Worm (Caenorhabditis elegans) whole organism, L4 larva: Measurements from ENCODE around the gene ulp-1.

Experiments
- F26F4.8 ChIP-seq: fragments of 200-800 bp; sonication (Bioruptor generic); conservative IDR thresholded peaks from 2 replicates; pipeline ENCODE4 v1.3.6; 2022; ENCODE audit warnings: missing genetic modification characterization, missing compliant biosample characterization
- F37D6.2 ChIP-seq: sonication (generic microtip); optimal IDR thresholded peaks from 2 replicates; lab custom pipeline; 2016; ENCODE audit warnings: mild to moderate bottlenecking, missing genetic modification characterization, missing compliant biosample characterization
- F44E2.7 ChIP-seq: fragments of 200-800 bp; sonication (Bioruptor generic); IDR thresholded peaks from 2 replicates; pipeline ENCODE4 v2.1.2; 2022; ENCODE audit warnings: missing genetic modification characterization, missing compliant biosample characterization
- R02D3.7 ChIP-seq: fragments of 150-350 bp; sonication (generic microtip); optimal IDR thresholded peaks from 3 replicates; lab custom pipeline; 2014; ENCODE audit warnings: missing biosample characterization, missing genetic modification characterization
- T20F7.1 ChIP-seq: fragments of 200-800 bp; sonication (Bioruptor generic); optimal IDR thresholded peaks from 2 replicates; lab custom pipeline; 2018; ENCODE audit warnings: mild to moderate bottlenecking, missing genetic modification characterization, missing compliant biosample characterization
- T26A8.4 ChIP-seq: fragments of 200-800 bp; sonication (Bioruptor generic); IDR thresholded peaks from 2 replicates; pipeline ENCODE4 v1.3.6; 2022; ENCODE audit warnings: missing genetic modification characterization, missing compliant biosample characterization
- Y48G9A.11 ChIP-seq: fragments of 200-800 bp; sonication (Bioruptor generic); IDR thresholded peaks from 2 replicates; pipeline ENCODE4 v1.3.6; 2022; ENCODE audit warnings: missing genetic modification reagents, missing genetic modification characterization, missing compliant biosample characterization
- Y5F2A.4 ChIP-seq: fragments of 200-800 bp; sonication (Bioruptor generic); optimal IDR thresholded peaks from 2 replicates; lab custom pipeline; 2018; ENCODE audit warnings: mild to moderate bottlenecking, missing genetic modification characterization, missing compliant biosample characterization
- Y75B8A.6 ChIP-seq: fragments of 200-800 bp; sonication (Bioruptor generic); IDR thresholded peaks from 2 replicates; pipeline ENCODE4 v1.3.6; 2022; ENCODE audit warnings: missing genetic modification reagents, missing genetic modification characterization, missing compliant biosample characterization
- ZK337.2 ChIP-seq: fragments of 200-800 bp; sonication (Bioruptor generic); IDR thresholded peaks from 2 replicates; pipeline ENCODE4 v1.3.6; 2022; ENCODE audit warnings: missing genetic modification reagents, missing genetic modification characterization, missing compliant biosample characterization
- ZK546.5 ChIP-seq, 2 experiments: sonication (generic microtip); optimal IDR thresholded peaks; 2 replicates each; lab custom pipeline; 2017; ENCODE audit warnings: missing biosample characterization in 2 of 2, missing genetic modification characterization in 2 of 2
- aly-2 ChIP-seq: sonication (generic microtip); optimal IDR thresholded peaks from 2 replicates; lab custom pipeline; 2018; ENCODE audit warnings: missing biosample characterization, missing genetic modification characterization
- ama-1 ChIP-seq: fragments of 150-350 bp; optimal IDR thresholded peaks from 2 replicates; lab custom pipeline; 2014; ENCODE audit warnings: inconsistent platforms, mixed read lengths
- arid-1 ChIP-seq: fragments of 200-800 bp; sonication (Bioruptor generic); conservative IDR thresholded peaks from 2 replicates; pipeline ENCODE4 v1.3.6; 2022; ENCODE audit warnings: missing genetic modification reagents, missing genetic modification characterization, missing compliant biosample characterization
- attf-4 ChIP-seq: sonication (generic microtip); optimal IDR thresholded peaks from 3 replicates; lab custom pipeline; 2017; ENCODE audit warnings: missing biosample characterization, missing genetic modification characterization
- ceh-20 ChIP-seq: fragments of 200-800 bp; sonication (Bioruptor generic); IDR thresholded peaks from 2 replicates; pipeline ENCODE4 v1.3.6; 2022; ENCODE audit warnings: missing genetic modification reagents, missing genetic modification characterization, missing compliant biosample characterization
- ceh-28 ChIP-seq: fragments of 150-350 bp; optimal IDR thresholded peaks from 2 replicates; lab custom pipeline; 2014; ENCODE audit warnings: missing biosample characterization, missing genetic modification reagents, missing genetic modification characterization
- ceh-32 ChIP-seq: sonication (generic microtip); optimal IDR thresholded peaks from 2 replicates; lab custom pipeline; 2016; ENCODE audit warnings: mild to moderate bottlenecking, missing genetic modification characterization, missing compliant biosample characterization; ENCODE audit not compliant: poor library complexity
- ceh-62 ChIP-seq: sonication (generic microtip); optimal IDR thresholded peaks from 2 replicates; lab custom pipeline; 2017; ENCODE audit warnings: missing biosample characterization, missing genetic modification characterization
- ces-1 ChIP-seq: fragments of 150-350 bp; sonication (generic microtip); optimal IDR thresholded peaks from 4 replicates; lab custom pipeline; 2014; ENCODE audit warnings: missing biosample characterization, missing genetic modification reagents, missing genetic modification characterization
- daf-12 ChIP-seq: fragments of 150-350 bp; optimal IDR thresholded peaks from 2 replicates; lab custom pipeline; 2014; ENCODE audit warnings: missing biosample characterization, missing genetic modification reagents, missing genetic modification characterization
- dmd-6 ChIP-seq: fragments of 200-800 bp; sonication (Bioruptor generic); IDR thresholded peaks from 2 replicates; pipeline ENCODE4 v1.3.6; 2022; ENCODE audit warnings: missing genetic modification reagents, missing genetic modification characterization, missing compliant biosample characterization
- egl-27 ChIP-seq: sonication (generic microtip); optimal IDR thresholded peaks from 3 replicates; lab custom pipeline; 2017; ENCODE audit warnings: missing biosample characterization, missing genetic modification reagents, missing genetic modification characterization
- fos-1 ChIP-seq: fragments of 150-350 bp; optimal IDR thresholded peaks from 2 replicates; lab custom pipeline; 2014; ENCODE audit warnings: missing biosample characterization, missing genetic modification characterization
- hif-1 ChIP-seq, 2 experiments: sonication (generic microtip); optimal IDR thresholded peaks; 2 replicates each; lab custom pipeline; 2016 to 2017; ENCODE audit warnings: missing compliant biosample characterization in 2 of 2, missing genetic modification characterization in 2 of 2, missing genetic modification reagents in 2 of 2, missing genotype in 2 of 2, mild to moderate bottlenecking in 1 of 2
- hlh-11 ChIP-seq: fragments of 200-800 bp; sonication (Bioruptor generic); optimal IDR thresholded peaks from 2 replicates; lab custom pipeline; 2018; ENCODE audit warnings: mild to moderate bottlenecking, missing genetic modification characterization, missing compliant biosample characterization
- hmg-1.1 ChIP-seq: fragments of 200-800 bp; sonication (Bioruptor generic); IDR thresholded peaks from 2 replicates; pipeline ENCODE4 v1.3.6; 2022; ENCODE audit warnings: missing genetic modification reagents, missing genetic modification characterization, missing compliant biosample characterization
- jun-1 ChIP-seq: fragments of 150-350 bp; optimal IDR thresholded peaks from 2 replicates; lab custom pipeline; 2014; ENCODE audit warnings: missing biosample characterization, missing genetic modification reagents, missing genetic modification characterization
- lin-13 ChIP-seq: fragments of 150-350 bp; optimal IDR thresholded peaks from 2 replicates; lab custom pipeline; 2014; ENCODE audit warnings: missing biosample characterization, missing genetic modification reagents, missing genetic modification characterization
- lin-15B ChIP-seq: fragments of 150-350 bp; sonication (generic microtip); optimal IDR thresholded peaks from 3 replicates; lab custom pipeline; 2014; ENCODE audit warnings: missing biosample characterization, missing genetic modification characterization
- lin-29 ChIP-seq: fragments of 200-800 bp; sonication (Bioruptor generic); IDR thresholded peaks from 2 replicates; pipeline ENCODE4 v1.3.6; 2022; ENCODE audit warnings: missing genetic modification reagents, missing genetic modification characterization, missing compliant biosample characterization
- madf-9 ChIP-seq: fragments of 200-800 bp; sonication (Bioruptor generic); conservative IDR thresholded peaks from 2 replicates; pipeline ENCODE4 v1.3.6; 2022; ENCODE audit warnings: missing genetic modification reagents, missing genetic modification characterization, missing compliant biosample characterization
- mdt-29 ChIP-seq: fragments of 200-800 bp; sonication (Bioruptor generic); IDR thresholded peaks from 2 replicates; pipeline ENCODE4 v1.3.6; 2022; ENCODE audit warnings: missing genetic modification reagents, missing genetic modification characterization, missing compliant biosample characterization
- mep-1 ChIP-seq: fragments of 150-350 bp; sonication (generic microtip); optimal IDR thresholded peaks from 3 replicates; lab custom pipeline; 2014; ENCODE audit warnings: missing biosample characterization, missing genetic modification characterization
- nhr-102 ChIP-seq: sonication (generic microtip); optimal IDR thresholded peaks from 2 replicates; lab custom pipeline; 2016; ENCODE audit warnings: mild to moderate bottlenecking, missing genetic modification characterization, moderate library complexity, missing compliant biosample characterization
- nhr-11 ChIP-seq: fragments of 150-350 bp; optimal IDR thresholded peaks from 2 replicates; lab custom pipeline; 2014; ENCODE audit warnings: missing biosample characterization, missing genetic modification characterization
- nhr-237 ChIP-seq: sonication (generic microtip); optimal IDR thresholded peaks from 2 replicates; lab custom pipeline; 2017; ENCODE audit warnings: missing biosample characterization, missing genetic modification characterization
- nhr-42 ChIP-seq: fragments of 200-800 bp; sonication (Bioruptor generic); IDR thresholded peaks from 2 replicates; pipeline ENCODE4 v1.3.6; 2022; ENCODE audit warnings: missing genetic modification characterization, missing compliant biosample characterization
- nhr-6 ChIP-seq: fragments of 150-350 bp; optimal IDR thresholded peaks from 2 replicates; lab custom pipeline; 2014; ENCODE audit warnings: missing biosample characterization, missing genetic modification characterization
- nhr-76 ChIP-seq: fragments of 150-350 bp; optimal IDR thresholded peaks from 2 replicates; lab custom pipeline; 2014; ENCODE audit warnings: missing biosample characterization, missing genetic modification characterization
- nhr-77 ChIP-seq: fragments of 150-350 bp; optimal IDR thresholded peaks from 2 replicates; lab custom pipeline; 2014; ENCODE audit warnings: missing biosample characterization, missing genetic modification characterization
- pha-4 ChIP-seq, 2 experiments: fragments of 150-350 bp in 1 of 2; fragments of 200-800 bp in 1 of 2; sonication (Bioruptor generic) in 1 of 2; IDR thresholded peaks in 1 of 2; optimal IDR thresholded peaks in 1 of 2; 2 replicates each; pipeline versions ENCODE4 v1.3.6 to Lab custom; 2014 to 2022; ENCODE audit warnings: missing genetic modification characterization in 2 of 2, missing genetic modification reagents in 2 of 2, missing biosample characterization in 1 of 2, missing compliant biosample characterization in 1 of 2
- php-3 ChIP-seq: fragments of 200-800 bp; sonication (Bioruptor generic); IDR thresholded peaks from 2 replicates; pipeline ENCODE4 v1.3.6; 2022; ENCODE audit warnings: missing genetic modification reagents, missing genetic modification characterization, missing compliant biosample characterization
- pqm-1 ChIP-seq: sonication (generic microtip); optimal IDR thresholded peaks from 2 replicates; lab custom pipeline; 2017; ENCODE audit warnings: missing biosample characterization, missing genetic modification characterization
- saeg-2 ChIP-seq: fragments of 200-800 bp; sonication (Bioruptor generic); IDR thresholded peaks from 2 replicates; pipeline ENCODE4 v1.3.6; 2022; ENCODE audit warnings: missing genetic modification reagents, missing genetic modification characterization, missing compliant biosample characterization
- set-16 ChIP-seq: fragments of 200-800 bp; sonication (Bioruptor generic); IDR thresholded peaks from 2 replicates; pipeline ENCODE4 v1.3.6; 2022; ENCODE audit warnings: missing genetic modification reagents, missing genetic modification characterization, missing compliant biosample characterization
- skn-1 ChIP-seq: fragments of 150-350 bp; optimal IDR thresholded peaks from 2 replicates; lab custom pipeline; 2014; ENCODE audit warnings: missing biosample characterization, missing genetic modification characterization
- snpc-1.2 ChIP-seq: fragments of 200-800 bp; sonication (Bioruptor generic); IDR thresholded peaks from 2 replicates; pipeline ENCODE4 v1.3.6; 2022; ENCODE audit warnings: missing genetic modification reagents, missing genetic modification characterization, missing compliant biosample characterization
- tag-97 ChIP-seq: fragments of 200-800 bp; sonication (Bioruptor generic); IDR thresholded peaks from 2 replicates; pipeline ENCODE4 v1.3.6; 2022; ENCODE audit warnings: missing genetic modification characterization, missing compliant biosample characterization
- unc-62 ChIP-seq, 3 experiments: fragments of 150-350 bp in 1 of 3; sonication (generic microtip); optimal IDR thresholded peaks in 2 of 3; peaks in 1 of 3; 1 replicate in 1 of 3; 2 replicates in 2 of 3; lab custom pipeline; 2014 to 2017; ENCODE audit warnings: missing biosample characterization in 3 of 3, missing genetic modification characterization in 3 of 3, missing genetic modification reagents in 3 of 3, missing genotype in 1 of 3
- zfp-2 ChIP-seq: sonication (generic microtip); optimal IDR thresholded peaks from 2 replicates; lab custom pipeline; 2016; ENCODE audit warnings: mild to moderate bottlenecking, missing genetic modification characterization, missing compliant biosample characterization
- zfp-3 ChIP-seq: fragments of 200-800 bp; sonication (Bioruptor generic); conservative IDR thresholded peaks from 2 replicates; pipeline ENCODE4 v1.3.6; 2022; ENCODE audit warnings: missing genetic modification reagents, missing genetic modification characterization, missing compliant biosample characterization

The ulp-1 gene

ce11 chrIII:5201267-5201666 lies 31.7 kb upstream of the ulp-1 start (continued):
- TF ChIP-seq daf-12 (tag; lab: Kevin White, UChicago) (no peak), nhr-42 (GFP tag; lab: Robert Waterston, UW) (no peak), set-16 (GFP tag; lab: Robert Waterston, UW) (no peak), hmg-1.1 (GFP tag; lab: Robert Waterston, UW) (no peak), ZK546.5 (tag; optimal IDR thresholded peaks at IDR 0.05; lab: Kevin White, UChicago) (no peak), Y75B8A.6 (GFP tag; lab: Robert Waterston, UW) (no peak), egl-27 (tag; lab: Kevin White, UChicago) (no peak), Y5F2A.4 (no peak), nhr-6 (tag; lab: Kevin White, UChicago) (no peak), T20F7.1 (peak; percentile 58), nhr-237 (tag; lab: Kevin White, UChicago) (no peak), lin-13 (no peak), tag-97 (GFP tag; lab: Robert Waterston, UW) (no peak), nhr-77 (tag; lab: Kevin White, UChicago) (peak; percentile 97), pha-4 (GFP tag; IDR thresholded peaks at IDR 0.05; lab: Robert Waterston, UW) (no peak; the same call in 1 of the 2 replicates), pha-4 (tag; optimal IDR thresholded peaks at IDR 0.05; lab: Kevin White, UChicago) (no peak), Y48G9A.11 (GFP tag; lab: Robert Waterston, UW) (no peak), ama-1 (lab: Kevin White, UChicago) (no peak), skn-1 (tag; lab: Kevin White, UChicago) (no peak), php-3 (GFP tag; lab: Robert Waterston, UW) (peak; percentile 59; the same call in 1 of the 2 replicates), R02D3.7 (tag; lab: Kevin White, UChicago) (no peak), jun-1 (tag; lab: Kevin White, UChicago) (no peak), hlh-11 (tag; lab: Kevin White, UChicago) (peak; percentile 86), ceh-32 (no peak), snpc-1.2 (GFP tag; lab: Robert Waterston, UW) (no peak), nhr-11 (tag; lab: Kevin White, UChicago) (no peak), ceh-28 (tag; lab: Kevin White, UChicago) (no peak), ZK337.2 (no peak), zfp-3 (GFP tag; lab: Robert Waterston, UW) (no peak), lin-15B (tag; lab: Kevin White, UChicago) (no peak), fos-1 (no peak), dmd-6 (GFP tag; lab: Robert Waterston, UW) (peak; percentile 93), nhr-102 (peak; percentile 79), ceh-20 (GFP tag; lab: Robert Waterston, UW) (no peak), F44E2.7 (GFP tag; lab: Robert Waterston, UW) (no peak), madf-9 (GFP tag; lab: Robert Waterston, UW) (no peak), ces-1 (no peak), mep-1 (tag; lab: Kevin White, UChicago) (peak; percentile 73), nhr-76 (tag; lab: Kevin White, UChicago) (no peak), T26A8.4 (GFP tag; lab: Robert Waterston, UW) (0 out of 2 replicates have a peak, but pooled peaks have one; percentile 23), attf-4 (tag; lab: Kevin White, UChicago) (no peak), unc-62 (GFP tag; optimal IDR thresholded peaks at IDR 0.05 in 1 of 2; lab: Kevin White, UChicago) (peak; percentile 15 to 98), unc-62 (tag; optimal IDR thresholded peaks at IDR 0.05; lab: Kevin White, UChicago) (no peak), ceh-62 (tag; lab: Kevin White, UChicago) (no peak), pqm-1 (tag; lab: Kevin White, UChicago) (peak; percentile 82), saeg-2 (GFP tag; lab: Robert Waterston, UW) (no peak), arid-1 (GFP tag; lab: Robert Waterston, UW) (no peak), F26F4.8 (no peak), zfp-2 (tag; lab: Kevin White, UChicago) (no peak), aly-2 (tag; lab: Kevin White, UChicago) (no peak), lin-29 (GFP tag; lab: Robert Waterston, UW) (no peak), mdt-29 (GFP tag; lab: Robert Waterston, UW) (no peak), hif-1 (tag; optimal IDR thresholded peaks at IDR 0.05; lab: Kevin White, UChicago) (peak in 1 of 2 experiments; percentile 47), F37D6.2 (tag; lab: Kevin White, UChicago) (no peak)
